Fruit fly (Drosophila melanogaster): Measurements from ENCODE around the gene CG18417.

CG18417 gene

DNA sequence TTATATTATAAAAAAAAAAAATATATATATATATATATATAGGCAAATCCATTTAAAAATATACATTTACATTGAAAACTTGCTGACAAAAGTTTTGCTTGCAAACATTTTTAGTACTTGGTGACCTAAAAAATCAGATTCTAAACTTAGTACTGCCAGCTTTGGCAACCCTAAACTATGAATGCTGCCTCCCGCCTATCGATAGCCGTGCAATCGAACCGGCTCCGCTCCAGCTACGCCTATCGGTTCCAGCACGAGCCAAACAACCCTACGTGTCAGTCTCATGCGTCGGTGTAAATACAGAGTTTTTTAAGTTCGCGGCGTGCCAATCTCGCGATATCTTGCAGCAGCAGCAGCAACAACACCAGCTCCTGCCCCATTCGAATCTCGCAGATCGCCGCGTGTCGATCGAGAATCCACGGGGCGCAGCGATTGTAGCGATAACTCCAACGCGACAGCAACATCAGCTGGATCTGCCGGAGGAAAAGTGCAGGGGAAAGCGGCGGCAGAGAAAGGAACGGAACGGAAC is 39.5 kb upstream of the CG18417 start, which contains the start of gene Sec63 (continued):
- TF ChIP-seq Fer1 (GFP tag; optimal IDR thresholded peaks at IDR 0.05) (peak; percentile 4), fd3F (GFP tag; optimal IDR thresholded peaks at IDR 0.05) (no peak), ewg (GFP tag; optimal IDR thresholded peaks at IDR 0.05) (peak; percentile 44), CG6254 (GFP tag; optimal IDR thresholded peaks at IDR 0.05) (peak; percentile 15), pb (GFP tag; optimal IDR thresholded peaks at IDR 0.05) (peak; percentile 11), CG10147 (GFP tag; optimal IDR thresholded peaks at IDR 0.05) (no peak), cato (GFP tag; optimal IDR thresholded peaks at IDR 0.05; ENCODE audit: borderline replicate concordance) (peak; percentile 36), cad (GFP tag; optimal IDR thresholded peaks at IDR 0.05) (no peak), aop (GFP tag; IDR thresholded peaks at IDR 0.05) (no peak), pfk (GFP tag; optimal IDR thresholded peaks at IDR 0.05) (peak; percentile 93), CG13894 (tag; optimal IDR thresholded peaks at IDR 0.05) (no peak), pum (GFP tag; optimal IDR thresholded peaks at IDR 0.05) (no peak), CG12769 (tag; optimal IDR thresholded peaks at IDR 0.05) (no peak), klu (GFP tag; IDR thresholded peaks at IDR 0.05) (no peak), zen (tag; optimal IDR thresholded peaks at IDR 0.05) (no peak), Abd-B (GFP tag; optimal IDR thresholded peaks at IDR 0.05) (peak; percentile 36), CG4820 (GFP tag; optimal IDR thresholded peaks at IDR 0.05) (peak; percentile 21), CG5953 (GFP tag; IDR thresholded peaks at IDR 0.05) (no peak), dmrt11E (tag; optimal IDR thresholded peaks at IDR 0.05) (no peak), vvl (GFP tag; IDR thresholded peaks at IDR 0.05) (peak; percentile 11; the same call in 1 of the 2 replicates), CG32772 (GFP tag; IDR thresholded peaks at IDR 0.05) (peak; percentile 4; the same call in 1 of the 2 replicates), hth (optimal IDR thresholded peaks at IDR 0.05) (no peak), HLH54F (GFP tag; optimal IDR thresholded peaks at IDR 0.05) (peak; percentile 6), CG30020 (tag; optimal IDR thresholded peaks at IDR 0.05) (peak; percentile 12), onecut (GFP tag; IDR thresholded peaks at IDR 0.05) (0 out of 2 replicates have a peak, but pooled peaks have one; percentile 5), CG12236 (GFP tag; optimal IDR thresholded peaks at IDR 0.05) (no peak), CG1647 (GFP tag; optimal IDR thresholded peaks at IDR 0.05) (peak; percentile 17), CG7963 (GFP tag; IDR thresholded peaks at IDR 0.05; ENCODE audit: partially characterized antibody) (peak; percentile 93), CG4707 (GFP tag; optimal IDR thresholded peaks at IDR 0.05) (no peak), YL-1 (GFP tag; optimal IDR thresholded peaks at IDR 0.05) (no peak), Hey (tag; optimal IDR thresholded peaks at IDR 0.05) (no peak), nau (GFP tag; optimal IDR thresholded peaks at IDR 0.05) (no peak), crp (GFP tag; optimal IDR thresholded peaks at IDR 0.05) (peak in 1 of 2 experiments; percentile 74), sd (tag; optimal IDR thresholded peaks at IDR 0.05) (peak; percentile 19), CG17385 (GFP tag; optimal IDR thresholded peaks at IDR 0.05) (no peak), CG6272 (GFP tag; IDR thresholded peaks at IDR 0.05) (peak; percentile 53), ap (GFP tag; IDR thresholded peaks at IDR 0.05) (peak; percentile 49; the same call in 1 of the 2 replicates), jumu (GFP tag; optimal IDR thresholded peaks at IDR 0.05) (peak; percentile 39), CG17186 (GFP tag; optimal IDR thresholded peaks at IDR 0.05) (peak; percentile 41), Asciz (GFP tag; optimal IDR thresholded peaks at IDR 0.05) (peak; percentile 22), HmgZ (tag; optimal IDR thresholded peaks at IDR 0.05) (peak; percentile 8), btn (GFP tag; optimal IDR thresholded peaks at IDR 0.05) (no peak), phol (tag; optimal IDR thresholded peaks at IDR 0.05) (peak; percentile 82), repo (GFP tag; optimal IDR thresholded peaks at IDR 0.05) (peak; percentile 6), fu2 (GFP tag; optimal IDR thresholded peaks at IDR 0.05) (no peak), CG7786 (GFP tag; optimal IDR thresholded peaks at IDR 0.05) (no peak), luna (GFP tag; optimal IDR thresholded peaks at IDR 0.05) (peak; percentile 22), Vsx1 (GFP tag; optimal IDR thresholded peaks at IDR 0.05) (peak; percentile 25), CG2678 (tag; optimal IDR thresholded peaks at IDR 0.05) (peak; percentile 63), CG3065 (GFP tag; optimal IDR thresholded peaks at IDR 0.05) (peak; percentile 52)

Measured in whole organism, embryonic.